Worm (Caenorhabditis elegans) whole organism, L1 larva: Measurements from ENCODE around the gene clec-76.

Source experiments
- C04F5.9 ChIP-seq: sonication (generic microtip); optimal IDR thresholded peaks from 2 replicates; lab custom pipeline; 2016; ENCODE audit warnings: missing genetic modification characterization, missing compliant biosample characterization
- Y116A8C.19 ChIP-seq: sonication (generic microtip); optimal IDR thresholded peaks from 2 replicates; lab custom pipeline; 2016; ENCODE audit warnings: missing compliant biosample characterization, missing genetic modification characterization, borderline replicate concordance
- alr-1 ChIP-seq: fragments of 200-800 bp; sonication (Bioruptor generic); optimal IDR thresholded peaks from 2 replicates; lab custom pipeline; 2018; ENCODE audit warnings: borderline replicate concordance, mild to moderate bottlenecking, missing genetic modification characterization, missing compliant biosample characterization
- blmp-1 ChIP-seq: fragments of 150-350 bp; optimal IDR thresholded peaks from 2 replicates; lab custom pipeline; 2014; ENCODE audit warnings: missing biosample characterization, missing genetic modification characterization
- ceh-63 ChIP-seq: fragments of 200-800 bp; sonication (Bioruptor generic); optimal IDR thresholded peaks from 2 replicates; lab custom pipeline; 2018; ENCODE audit warnings: mild to moderate bottlenecking, missing genetic modification characterization, missing compliant biosample characterization
- efl-1 ChIP-seq, 4 experiments: fragments of 150-350 bp; optimal IDR thresholded peaks in 3 of 4; peaks in 1 of 4; 1 replicate in 1 of 4; 2 replicates in 3 of 4; lab custom pipeline; 2014; ENCODE audit warnings: missing biosample characterization in 2 of 4, missing genetic modification characterization in 2 of 4, missing genetic modification reagents in 2 of 4
- egl-13 ChIP-seq: sonication (generic microtip); optimal IDR thresholded peaks from 2 replicates; lab custom pipeline; 2016; ENCODE audit warnings: missing genotype, missing genetic modification reagents, missing genetic modification characterization, missing compliant biosample characterization
- elt-2 ChIP-seq: sonication (generic microtip); optimal IDR thresholded peaks from 2 replicates; lab custom pipeline; 2016; ENCODE audit warnings: missing genetic modification characterization, mild to moderate bottlenecking, inconsistent platforms, missing compliant biosample characterization, missing genetic modification reagents
- elt-3 ChIP-seq, 6 experiments: fragments of 150-350 bp in 1 of 6; sonication (generic microtip); optimal IDR thresholded peaks; 2 replicates each; lab custom pipeline; 2017 to 2018; ENCODE audit warnings: missing biosample characterization in 6 of 6, missing genetic modification characterization in 6 of 6, inconsistent platforms in 1 of 6
- fkh-10 ChIP-seq: sonication (generic microtip); optimal IDR thresholded peaks from 2 replicates; lab custom pipeline; 2017; ENCODE audit warnings: missing biosample characterization, missing genetic modification reagents, missing genetic modification characterization
- fkh-4 ChIP-seq: sonication (generic microtip); optimal IDR thresholded peaks from 2 replicates; lab custom pipeline; 2016; ENCODE audit warnings: missing compliant biosample characterization, missing genetic modification characterization, borderline replicate concordance
- fos-1 ChIP-seq: fragments of 150-350 bp; optimal IDR thresholded peaks from 2 replicates; lab custom pipeline; 2014; ENCODE audit warnings: missing biosample characterization, missing genetic modification characterization
- hlh-17 ChIP-seq: fragments of 200-800 bp; sonication (Bioruptor generic); optimal IDR thresholded peaks from 2 replicates; lab custom pipeline; 2018; ENCODE audit warnings: missing genetic modification characterization, mild to moderate bottlenecking, missing compliant biosample characterization, moderate library complexity, borderline replicate concordance
- hlh-4 ChIP-seq: sonication (generic microtip); optimal IDR thresholded peaks from 2 replicates; lab custom pipeline; 2016; ENCODE audit warnings: mild to moderate bottlenecking, missing genetic modification characterization, missing compliant biosample characterization
- irx-1 ChIP-seq: sonication (generic microtip); optimal IDR thresholded peaks from 2 replicates; lab custom pipeline; 2016; ENCODE audit warnings: missing genetic modification characterization, missing compliant biosample characterization
- lin-13 ChIP-seq: fragments of 150-350 bp; optimal IDR thresholded peaks from 2 replicates; lab custom pipeline; 2014; ENCODE audit warnings: missing biosample characterization, missing genetic modification reagents, missing genetic modification characterization
- lin-15B ChIP-seq: fragments of 150-350 bp; sonication (generic microtip); optimal IDR thresholded peaks from 3 replicates; lab custom pipeline; 2014; ENCODE audit warnings: missing biosample characterization, missing genetic modification characterization
- lin-35 ChIP-seq, 2 experiments: fragments of 150-350 bp; optimal IDR thresholded peaks; 2 replicates each; lab custom pipeline; 2014; ENCODE audit warnings: missing biosample characterization in 2 of 2, missing genetic modification characterization in 2 of 2, missing genetic modification reagents in 2 of 2
- lir-3 ChIP-seq: sonication (generic microtip); optimal IDR thresholded peaks from 2 replicates; lab custom pipeline; 2016; ENCODE audit warnings: mild to moderate bottlenecking, missing genetic modification characterization, moderate library complexity, missing compliant biosample characterization; ENCODE audit not compliant: poor library complexity
- lsy-2 ChIP-seq, 2 experiments: fragments of 150-350 bp; optimal IDR thresholded peaks; 2 replicates each; lab custom pipeline; 2014; ENCODE audit warnings: missing biosample characterization in 2 of 2, missing genetic modification characterization in 2 of 2
- mdl-1 ChIP-seq, 2 experiments: fragments of 150-350 bp; optimal IDR thresholded peaks; 2 replicates each; lab custom pipeline; 2014 to 2017; ENCODE audit warnings: missing biosample characterization in 2 of 2, missing genetic modification characterization in 2 of 2, inconsistent platforms in 1 of 2
- mep-1 ChIP-seq: fragments of 150-350 bp; optimal IDR thresholded peaks from 2 replicates; lab custom pipeline; 2014; ENCODE audit warnings: missing biosample characterization, missing genetic modification characterization
- nhr-19 ChIP-seq: fragments of 200-800 bp; sonication (Bioruptor generic); conservative IDR thresholded peaks from 2 replicates; pipeline ENCODE4 v1.3.6; 2022; ENCODE audit warnings: missing genetic modification characterization, missing compliant biosample characterization
- nhr-237 ChIP-seq: fragments of 150-350 bp; optimal IDR thresholded peaks from 2 replicates; lab custom pipeline; 2014; ENCODE audit warnings: missing biosample characterization, missing genetic modification characterization
- nhr-47 ChIP-seq: sonication (generic microtip); optimal IDR thresholded peaks from 2 replicates; lab custom pipeline; 2016; ENCODE audit warnings: mild to moderate bottlenecking, missing genetic modification characterization, moderate library complexity, missing compliant biosample characterization
- nhr-71 ChIP-seq: sonication (generic microtip); optimal IDR thresholded peaks from 2 replicates; lab custom pipeline; 2016; ENCODE audit warnings: mild to moderate bottlenecking, missing genetic modification characterization, moderate library complexity, missing compliant biosample characterization
- nhr-77 ChIP-seq: fragments of 150-350 bp; optimal IDR thresholded peaks from 2 replicates; lab custom pipeline; 2014; ENCODE audit warnings: missing biosample characterization, missing genetic modification characterization
- nhr-84 ChIP-seq: sonication (generic microtip); optimal IDR thresholded peaks from 2 replicates; lab custom pipeline; 2017; ENCODE audit warnings: missing biosample characterization, missing genetic modification characterization
- nhr-85 ChIP-seq: sonication (generic microtip); peaks from one replicate; lab custom pipeline; 2016; ENCODE audit warnings: missing genetic modification characterization, inconsistent platforms, missing compliant biosample characterization
- pag-3 ChIP-seq: sonication (generic microtip); optimal IDR thresholded peaks from 2 replicates; lab custom pipeline; 2017; ENCODE audit warnings: missing genetic modification characterization, mild to moderate bottlenecking, missing compliant biosample characterization, antibody characterized with exemption, borderline replicate concordance; ENCODE audit not compliant: insufficient read depth
- pax-3 ChIP-seq: fragments of 200-800 bp; sonication (Bioruptor generic); optimal IDR thresholded peaks from 2 replicates; lab custom pipeline; 2018; ENCODE audit warnings: mild to moderate bottlenecking, missing genetic modification characterization, moderate library complexity, missing compliant biosample characterization
- rnt-1 ChIP-seq: sonication (generic microtip); optimal IDR thresholded peaks from 2 replicates; lab custom pipeline; 2016; ENCODE audit warnings: mild to moderate bottlenecking, missing genetic modification characterization, moderate library complexity, missing compliant biosample characterization
- skn-1 ChIP-seq: fragments of 150-350 bp; optimal IDR thresholded peaks from 2 replicates; lab custom pipeline; 2014; ENCODE audit warnings: missing biosample characterization, missing genetic modification characterization
- snpc-4 ChIP-seq: fragments of 150-350 bp; optimal IDR thresholded peaks from 2 replicates; lab custom pipeline; 2014; ENCODE audit warnings: missing biosample characterization, missing genetic modification characterization
- sox-4 ChIP-seq: sonication (generic microtip); optimal IDR thresholded peaks from 2 replicates; lab custom pipeline; 2016; ENCODE audit warnings: missing genetic modification characterization, missing compliant biosample characterization
- ztf-4 ChIP-seq: fragments of 150-350 bp; optimal IDR thresholded peaks from 2 replicates; lab custom pipeline; 2014; ENCODE audit warnings: missing biosample characterization, missing genetic modification characterization

Gene clec-76

DNA sequence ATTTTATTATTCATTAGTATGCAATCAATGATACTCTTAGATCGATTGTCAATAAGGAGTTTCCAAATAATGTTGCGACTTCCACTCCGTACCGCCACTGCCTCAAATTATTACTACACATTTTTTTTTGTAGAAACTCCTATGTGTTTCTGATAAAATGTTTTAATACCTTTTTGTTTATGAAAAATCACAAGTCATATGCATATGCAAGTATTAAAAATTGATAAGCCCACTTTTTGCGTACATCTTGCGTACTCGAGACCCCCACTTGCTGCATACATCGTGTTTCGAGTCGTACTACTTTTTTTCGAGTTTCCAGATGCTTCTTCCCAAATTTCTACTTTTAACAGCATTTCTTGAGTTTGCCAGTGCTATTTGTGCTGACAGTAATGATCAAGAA is at the start of gene clec-76:
TSS of gene clec-76 (plus strand) at position 234 of the 400 bp plus-strand sequence.
- TF ChIP-seq C04F5.9 (tag; lab: Kevin White, UChicago) (no peak), mep-1 (no peak), nhr-71 (no peak), fkh-4 (no peak), lin-35 (GFP tag; optimal IDR thresholded peaks at IDR 0.05; lab: Kevin White, UChicago) (peak in 1 of 2 experiments; percentile 2), egl-13 (tag; lab: Kevin White, UChicago) (no peak), snpc-4 (tag; lab: Kevin White, UChicago) (no peak), mdl-1 (tag; optimal IDR thresholded peaks at IDR 0.05; lab: Kevin White, UChicago) (no peak), elt-2 (tag; lab: Kevin White, UChicago) (peak; percentile 82), pag-3 (tag; lab: Kevin White, UChicago) (no peak), ceh-63 (GFP tag; lab: Kevin White, UChicago) (no peak), nhr-77 (no peak)

DNA sequence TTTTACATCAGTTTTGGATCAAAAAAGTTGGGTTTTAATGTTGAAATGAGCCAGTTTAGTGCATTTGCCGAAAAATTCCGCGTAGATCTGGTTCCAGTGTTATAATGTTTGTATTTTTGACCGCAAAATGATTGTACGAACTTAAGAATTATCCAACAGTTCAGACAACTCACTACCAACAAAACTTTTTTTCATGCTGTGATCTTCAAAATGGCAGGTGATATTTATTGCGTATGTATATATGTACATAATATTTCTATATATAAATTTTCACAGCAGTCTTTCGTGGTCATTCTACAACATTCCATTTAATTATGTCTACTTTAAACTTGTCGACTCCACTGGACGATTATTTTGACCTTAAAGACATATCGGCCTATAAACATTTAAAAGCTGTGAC is 49.8 kb upstream of the clec-76 start, which contains the start of gene srz-20:
TSS of gene srz-20 (plus strand) at position 301 of the 400 bp plus-strand sequence.
- TF ChIP-seq elt-3 (tag; optimal IDR thresholded peaks at IDR 0.05; lab: Kevin White, UChicago): no peak
- TF ChIP-seq skn-1 (tag; lab: Kevin White, UChicago): no peak
- no peak for TF ChIP-seq efl-1 (optimal IDR thresholded peaks at IDR 0.05; lab: Kevin White, UChicago)
- no peak for TF ChIP-seq efl-1 (GFP tag; optimal IDR thresholded peaks at IDR 0.05 in 1 of 2; lab: Kevin White, UChicago)
- TF ChIP-seq nhr-19: no peak
- TF ChIP-seq lin-13: no peak
- no peak for TF ChIP-seq ztf-4 (tag; lab: Kevin White, UChicago)
- no peak for TF ChIP-seq nhr-84 (tag; lab: Kevin White, UChicago)
- TF ChIP-seq hlh-4 (tag; lab: Kevin White, UChicago): no peak

DNA sequence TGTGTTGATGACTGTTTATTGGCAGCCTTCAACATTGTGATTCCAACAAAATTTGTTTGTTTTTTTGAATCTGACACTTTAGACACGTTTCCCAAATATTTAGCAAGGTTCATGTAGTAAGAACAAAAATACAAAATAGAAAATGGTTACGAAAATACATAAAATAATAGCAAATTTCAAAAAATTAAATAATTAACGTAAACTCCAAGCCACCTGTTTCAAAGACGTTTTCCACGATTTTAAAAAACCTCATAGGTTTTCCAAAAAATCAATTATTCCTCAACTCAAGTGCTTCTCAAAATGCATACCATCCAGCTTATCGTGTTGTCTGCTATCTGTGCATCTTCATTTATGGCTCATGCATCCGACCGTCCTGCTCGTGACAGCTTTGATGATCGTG is 47.6 kb upstream of the clec-76 start, which contains the start of gene F56D6.14:
TSS of gene F56D6.14 (plus strand) at position 301 of the 400 bp plus-strand sequence.
- TF ChIP-seq ztf-4 (tag; lab: Kevin White, UChicago) (no peak), alr-1 (no peak), blmp-1 (no peak), nhr-47 (tag; lab: Kevin White, UChicago) (no peak), lin-15B (tag; lab: Kevin White, UChicago) (no peak), pax-3 (tag; lab: Kevin White, UChicago) (no peak), sox-4 (tag; lab: Kevin White, UChicago) (no peak), fkh-10 (GFP tag; lab: Kevin White, UChicago) (no peak), egl-13 (tag; lab: Kevin White, UChicago) (no peak), lsy-2 (tag; optimal IDR thresholded peaks at IDR 0.05; lab: Kevin White, UChicago) (no peak), fos-1 (tag; lab: Kevin White, UChicago) (no peak), irx-1 (tag; lab: Kevin White, UChicago) (no peak), Y116A8C.19 (tag; lab: Kevin White, UChicago) (no peak), nhr-77 (no peak), nhr-85 (no peak), nhr-237 (tag; lab: Kevin White, UChicago) (no peak)

DNA sequence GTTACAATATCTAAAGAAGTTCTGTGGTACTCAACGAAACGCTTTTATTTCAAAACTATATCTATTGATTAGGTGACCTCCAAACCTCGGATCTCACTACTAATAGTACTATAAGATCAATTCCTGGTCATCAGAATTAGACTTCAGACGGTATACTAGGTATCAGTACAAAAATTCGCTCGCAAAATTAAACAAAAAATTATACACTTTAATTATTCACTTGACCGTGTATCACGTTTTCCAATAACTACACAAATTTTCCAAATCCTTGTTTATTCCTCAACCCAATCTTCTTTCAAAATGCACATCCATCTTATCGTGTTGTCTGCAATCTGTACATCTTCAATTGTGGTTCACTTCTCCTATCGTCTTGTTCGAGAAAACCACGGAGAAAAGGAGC is 46.9 kb upstream of the clec-76 start, which contains the start of gene F56D6.23:
TSS of gene F56D6.23 (plus strand) at position 301 of the 400 bp plus-strand sequence.
- no peak for TF ChIP-seq lir-3 (tag; lab: Kevin White, UChicago)
- no peak for TF ChIP-seq rnt-1 (tag; lab: Kevin White, UChicago)
- TF ChIP-seq hlh-17: no peak
- TF ChIP-seq alr-1: no peak
